Worm (Caenorhabditis elegans) whole organism, early embryonic: Measurements from ENCODE around the gene nhr-76.

ENCODE experiments used
- B0310.2 ChIP-seq: sonication (generic microtip); optimal IDR thresholded peaks from 2 replicates; lab custom pipeline; 2016; ENCODE audit warnings: mild to moderate bottlenecking, missing genetic modification characterization, missing compliant biosample characterization
- aly-1 ChIP-seq: sonication (generic microtip); optimal IDR thresholded peaks from 2 replicates; lab custom pipeline; 2016; ENCODE audit warnings: missing genetic modification characterization, missing compliant biosample characterization
- ama-1 ChIP-seq: fragments of 150-350 bp; optimal IDR thresholded peaks from 2 replicates; lab custom pipeline; 2014
- ceh-13 ChIP-seq: fragments of 200-800 bp; sonication (Bioruptor generic); optimal IDR thresholded peaks from 2 replicates; lab custom pipeline; 2018; ENCODE audit warnings: mild to moderate bottlenecking, missing genetic modification characterization, missing compliant biosample characterization
- flt-1 ChIP-seq: fragments of 200-800 bp; sonication (Bioruptor generic); IDR thresholded peaks from 2 replicates; pipeline ENCODE4 v1.3.6; 2022; ENCODE audit warnings: missing genetic modification characterization, missing compliant biosample characterization
- hmbx-1 ChIP-seq: sonication (generic microtip); optimal IDR thresholded peaks from 2 replicates; lab custom pipeline; 2016; ENCODE audit warnings: mild to moderate bottlenecking, missing genetic modification characterization, missing compliant biosample characterization
- hmg-4 ChIP-seq: fragments of 200-800 bp; sonication (Bioruptor generic); optimal IDR thresholded peaks from 2 replicates; lab custom pipeline; 2018; ENCODE audit warnings: mild to moderate bottlenecking, missing genetic modification characterization, missing compliant biosample characterization
- hnd-1 ChIP-seq: sonication (generic microtip); optimal IDR thresholded peaks from 2 replicates; lab custom pipeline; 2016; ENCODE audit warnings: missing genetic modification characterization, missing compliant biosample characterization
- scrt-1 ChIP-seq: fragments of 200-800 bp; sonication (Bioruptor generic); IDR thresholded peaks from 2 replicates; pipeline ENCODE4 v1.3.6; 2022; ENCODE audit warnings: missing genetic modification characterization, missing compliant biosample characterization
- tbx-11 ChIP-seq: fragments of 200-800 bp; sonication (Bioruptor generic); IDR thresholded peaks from 2 replicates; pipeline ENCODE4 v1.3.6; 2022; ENCODE audit warnings: missing genetic modification characterization, missing compliant biosample characterization
- tbx-37 ChIP-seq: fragments of 200-800 bp; sonication (Bioruptor generic); conservative IDR thresholded peaks from 2 replicates; pipeline ENCODE4 v1.3.6; 2022; ENCODE audit warnings: missing genetic modification reagents, missing genetic modification characterization, missing compliant biosample characterization
- tra-4 ChIP-seq: sonication (generic microtip); optimal IDR thresholded peaks from 2 replicates; lab custom pipeline; 2017; ENCODE audit warnings: missing genetic modification characterization, missing compliant biosample characterization

DNA sequence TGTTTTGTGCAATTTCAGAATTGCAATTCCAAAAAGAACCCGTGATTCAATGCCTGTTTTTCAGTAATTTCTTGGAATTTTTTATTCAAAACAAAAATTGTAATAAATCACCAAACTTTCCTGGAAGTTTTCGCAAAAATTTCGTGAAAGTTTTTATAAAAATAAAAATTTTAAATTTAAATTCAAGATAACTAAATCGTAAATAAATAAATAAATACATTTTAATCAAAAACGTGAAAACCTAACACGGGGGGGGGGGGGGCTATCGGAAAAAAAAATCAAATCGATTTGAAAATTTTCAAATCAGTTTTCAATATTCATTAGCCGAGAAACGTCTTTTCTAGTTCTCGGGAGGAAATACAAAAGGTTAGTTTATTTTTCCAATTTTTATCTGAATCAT lies 34.3 kb upstream of the nhr-76 start, which contains the start of gene C18H7.4:
- TF ChIP-seq aly-1 (no peak), scrt-1 (no peak), hnd-1 (tag; lab: Kevin White, UChicago) (no peak), tbx-11 (GFP tag; lab: Robert Waterston, UW) (no peak), ama-1 (lab: Kevin White, UChicago) (no peak), tra-4 (tag; lab: Kevin White, UChicago) (no peak), hmg-4 (no peak), ceh-13 (GFP tag; lab: Kevin White, UChicago) (no peak), B0310.2 (no peak), hmbx-1 (no peak), flt-1 (no peak), tbx-37 (GFP tag; lab: Robert Waterston, UW) (no peak)
